Worm (Caenorhabditis elegans) whole organism, late embryonic: Measurements from ENCODE around the gene clec-173.

Source experiments
- C08G9.2 ChIP-seq: sonication (generic microtip); optimal IDR thresholded peaks from 2 replicates; lab custom pipeline; 2016; ENCODE audit warnings: mild to moderate bottlenecking, missing genetic modification characterization, moderate library complexity, missing compliant biosample characterization
- C38D4.7 ChIP-seq: fragments of 200-800 bp; sonication (Bioruptor generic); optimal IDR thresholded peaks from 2 replicates; lab custom pipeline; 2018; ENCODE audit warnings: mild to moderate bottlenecking, missing genetic modification characterization, moderate library complexity, missing compliant biosample characterization
- F13H6.1 ChIP-seq: sonication (generic microtip); optimal IDR thresholded peaks from 2 replicates; lab custom pipeline; 2016; ENCODE audit warnings: missing genetic modification characterization, missing compliant biosample characterization
- K02D7.2 ChIP-seq: sonication (generic microtip); optimal IDR thresholded peaks from 2 replicates; lab custom pipeline; 2017; ENCODE audit warnings: mild to moderate bottlenecking, missing genetic modification characterization, missing compliant biosample characterization
- Y22D7AL.16 ChIP-seq: sonication (generic microtip); optimal IDR thresholded peaks from 2 replicates; lab custom pipeline; 2016; ENCODE audit warnings: missing genetic modification characterization, missing compliant biosample characterization
- ama-1 ChIP-seq: fragments of 150-350 bp; optimal IDR thresholded peaks from 2 replicates; lab custom pipeline; 2014
- ceh-14 ChIP-seq: sonication (generic microtip); optimal IDR thresholded peaks from 2 replicates; lab custom pipeline; 2016; ENCODE audit warnings: missing genotype, missing genetic modification characterization, missing compliant biosample characterization
- ceh-18 ChIP-seq: sonication (generic microtip); optimal IDR thresholded peaks from 2 replicates; lab custom pipeline; 2016; ENCODE audit warnings: missing genetic modification characterization, missing compliant biosample characterization
- ceh-19 ChIP-seq: fragments of 200-800 bp; sonication (Bioruptor generic); optimal IDR thresholded peaks from 2 replicates; lab custom pipeline; 2018; ENCODE audit warnings: mild to moderate bottlenecking, missing genetic modification characterization, missing compliant biosample characterization
- ceh-22 ChIP-seq: sonication (generic microtip); optimal IDR thresholded peaks from 2 replicates; lab custom pipeline; 2017; ENCODE audit warnings: missing biosample characterization, missing genetic modification characterization
- ceh-31 ChIP-seq: sonication (generic microtip); optimal IDR thresholded peaks from 2 replicates; lab custom pipeline; 2016; ENCODE audit warnings: missing genetic modification characterization, missing compliant biosample characterization
- ceh-34 ChIP-seq: sonication (generic microtip); optimal IDR thresholded peaks from 2 replicates; lab custom pipeline; 2016; ENCODE audit warnings: mild to moderate bottlenecking, missing genetic modification characterization, missing compliant biosample characterization
- ceh-45 ChIP-seq: fragments of 200-800 bp; sonication (Bioruptor generic); IDR thresholded peaks from 2 replicates; pipeline ENCODE4 v1.3.6; 2022; ENCODE audit warnings: missing genetic modification reagents, missing genetic modification characterization, missing compliant biosample characterization
- ceh-6 ChIP-seq: fragments of 200-800 bp; sonication (Bioruptor generic); optimal IDR thresholded peaks from 2 replicates; lab custom pipeline; 2018; ENCODE audit warnings: mild to moderate bottlenecking, missing genetic modification characterization, missing compliant biosample characterization
- che-1 ChIP-seq: sonication (generic microtip); optimal IDR thresholded peaks from 2 replicates; lab custom pipeline; 2016; ENCODE audit warnings: mild to moderate bottlenecking, missing genetic modification characterization, missing compliant biosample characterization
- dve-1 ChIP-seq: sonication (generic microtip); optimal IDR thresholded peaks from 2 replicates; lab custom pipeline; 2017; ENCODE audit warnings: antibody characterized with exemption, mild to moderate bottlenecking, missing genetic modification characterization, missing compliant biosample characterization
- fax-1 ChIP-seq: sonication (generic microtip); optimal IDR thresholded peaks from 2 replicates; lab custom pipeline; 2016; ENCODE audit warnings: missing genotype, missing genetic modification characterization, missing compliant biosample characterization
- fkh-10 ChIP-seq: fragments of 150-350 bp; optimal IDR thresholded peaks from 2 replicates; lab custom pipeline; 2014; ENCODE audit warnings: missing biosample characterization, missing genetic modification reagents, missing genetic modification characterization
- gmeb-2 ChIP-seq: sonication (generic microtip); optimal IDR thresholded peaks from 2 replicates; lab custom pipeline; 2016; ENCODE audit warnings: missing genetic modification characterization, inconsistent platforms, missing compliant biosample characterization
- hlh-30 ChIP-seq: sonication (generic microtip); optimal IDR thresholded peaks from 2 replicates; lab custom pipeline; 2017; ENCODE audit warnings: antibody characterized with exemption, missing genetic modification characterization, missing compliant biosample characterization; ENCODE audit not compliant: insufficient read depth
- hlh-6 ChIP-seq: sonication (generic microtip); optimal IDR thresholded peaks from 2 replicates; lab custom pipeline; 2016; ENCODE audit warnings: missing genotype, missing genetic modification characterization, missing compliant biosample characterization
- hlh-8 ChIP-seq: sonication (generic microtip); optimal IDR thresholded peaks from 2 replicates; lab custom pipeline; 2016; ENCODE audit warnings: missing genotype, missing genetic modification characterization, missing compliant biosample characterization
- mec-3 ChIP-seq: sonication (generic microtip); optimal IDR thresholded peaks from 2 replicates; lab custom pipeline; 2016; ENCODE audit warnings: borderline replicate concordance, missing genetic modification characterization, missing compliant biosample characterization
- nhr-11 ChIP-seq: fragments of 150-350 bp; optimal IDR thresholded peaks from 2 replicates; lab custom pipeline; 2014; ENCODE audit warnings: missing biosample characterization, missing genetic modification characterization
- nhr-232 ChIP-seq: sonication (generic microtip); optimal IDR thresholded peaks from 2 replicates; lab custom pipeline; 2016; ENCODE audit warnings: missing genetic modification characterization, missing compliant biosample characterization
- odd-2 ChIP-seq: sonication (generic microtip); optimal IDR thresholded peaks from 2 replicates; lab custom pipeline; 2017; ENCODE audit warnings: antibody characterized with exemption, mild to moderate bottlenecking, missing genetic modification characterization, missing compliant biosample characterization
- pax-1 ChIP-seq: fragments of 150-350 bp; optimal IDR thresholded peaks from 2 replicates; lab custom pipeline; 2014; ENCODE audit warnings: missing biosample characterization, missing genetic modification characterization
- pha-2 ChIP-seq: sonication (generic microtip); optimal IDR thresholded peaks from 2 replicates; lab custom pipeline; 2017; ENCODE audit warnings: mild to moderate bottlenecking, missing genetic modification characterization, missing compliant biosample characterization
- pros-1 ChIP-seq: fragments of 150-350 bp; optimal IDR thresholded peaks from 2 replicates; lab custom pipeline; 2014; ENCODE audit warnings: missing biosample characterization, missing genetic modification reagents, missing genetic modification characterization
- rnt-1 ChIP-seq: sonication (generic microtip); optimal IDR thresholded peaks from 2 replicates; lab custom pipeline; 2016; ENCODE audit warnings: missing genetic modification characterization, missing compliant biosample characterization
- sox-2 ChIP-seq: fragments of 200-800 bp; sonication (Bioruptor generic); IDR thresholded peaks from 2 replicates; pipeline ENCODE4 v1.3.6; 2022; ENCODE audit warnings: missing genetic modification reagents, missing genetic modification characterization, missing compliant biosample characterization
- tbx-2 ChIP-seq: sonication (generic microtip); optimal IDR thresholded peaks from 2 replicates; lab custom pipeline; 2016; ENCODE audit warnings: missing genetic modification characterization, missing compliant biosample characterization
- tbx-7 ChIP-seq: sonication (generic microtip); optimal IDR thresholded peaks from 2 replicates; lab custom pipeline; 2016; ENCODE audit warnings: missing genotype, missing genetic modification characterization, missing compliant biosample characterization
- ttx-3 ChIP-seq: sonication (generic microtip); optimal IDR thresholded peaks from 2 replicates; lab custom pipeline; 2016; ENCODE audit warnings: missing genetic modification reagents, missing genetic modification characterization, missing compliant biosample characterization
- unc-3 ChIP-seq, 2 experiments: fragments of 200-800 bp in 1 of 2; sonication (Bioruptor generic) in 1 of 2; sonication (generic microtip) in 1 of 2; conservative IDR thresholded peaks in 1 of 2; optimal IDR thresholded peaks in 1 of 2; 2 replicates each; pipeline versions ENCODE4 v1.3.6 to Lab custom; 2016 to 2022; ENCODE audit warnings: missing compliant biosample characterization in 2 of 2, missing genetic modification characterization in 2 of 2, missing genetic modification reagents in 1 of 2
- unc-42 ChIP-seq: sonication (generic microtip); optimal IDR thresholded peaks from 2 replicates; lab custom pipeline; 2016; ENCODE audit warnings: missing genotype, missing genetic modification characterization, missing compliant biosample characterization
- zip-5 ChIP-seq: sonication (generic microtip); optimal IDR thresholded peaks from 2 replicates; lab custom pipeline; 2016; ENCODE audit warnings: missing genetic modification characterization, missing compliant biosample characterization

The clec-173 gene

ce11 chrIV:3273295-3273694 is 5.8 kb upstream of the clec-173 start, which contains the start of gene T26C12.3:
Gene T26C12.3, minus strand, starts transcription at chrIV:3273395.
- TF ChIP-seq dve-1 (no peak), nhr-232 (tag; lab: Kevin White, UChicago) (no peak), ceh-22 (tag; lab: Kevin White, UChicago) (no peak), odd-2 (tag; lab: Kevin White, UChicago) (no peak), zip-5 (tag; lab: Kevin White, UChicago) (no peak), C38D4.7 (GFP tag; lab: Kevin White, UChicago) (no peak), nhr-11 (no peak), che-1 (tag; lab: Kevin White, UChicago) (no peak), unc-42 (tag; lab: Kevin White, UChicago) (no peak), sox-2 (no peak), mec-3 (no peak)

DNA sequence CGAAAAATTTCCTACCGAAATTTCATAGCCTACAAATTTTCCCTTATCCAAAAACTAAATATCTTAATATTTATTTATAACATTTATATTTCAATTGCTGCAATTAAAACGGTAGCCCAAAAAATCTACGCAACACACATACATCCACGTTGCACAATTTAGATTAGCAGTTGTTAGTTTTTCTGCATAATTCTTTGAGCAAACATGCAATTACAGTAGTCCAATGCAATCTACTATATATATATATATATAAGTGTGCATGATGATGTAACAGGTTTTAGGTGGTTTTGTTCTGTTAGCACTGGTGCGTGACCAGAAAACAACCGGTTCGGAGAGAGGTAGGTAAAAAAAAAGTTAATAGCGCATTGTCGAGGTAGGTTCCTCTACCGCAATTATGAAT is 3.9 kb upstream of the clec-173 start:
- TF ChIP-seq pha-2 (tag; lab: Kevin White, UChicago), result no peak
- TF ChIP-seq C08G9.2 (tag; lab: Kevin White, UChicago), result no peak
- no peak for TF ChIP-seq pax-1 (tag; lab: Kevin White, UChicago)
- no peak for TF ChIP-seq ceh-18 (tag; lab: Kevin White, UChicago)
- TF ChIP-seq odd-2 (tag; lab: Kevin White, UChicago), result no peak
- TF ChIP-seq pros-1 (tag; lab: Kevin White, UChicago), result no peak
- no peak for TF ChIP-seq ceh-31 (tag; lab: Kevin White, UChicago)
- no peak for TF ChIP-seq tbx-2 (tag; lab: Kevin White, UChicago)
- no peak for TF ChIP-seq hlh-30 (tag; lab: Kevin White, UChicago)
- no peak for TF ChIP-seq che-1 (tag; lab: Kevin White, UChicago)
- no peak for TF ChIP-seq K02D7.2 (tag; lab: Kevin White, UChicago)
- TF ChIP-seq hlh-8 (tag; lab: Kevin White, UChicago), result no peak
- no peak for TF ChIP-seq ceh-6 (GFP tag; lab: Kevin White, UChicago)
- no peak for TF ChIP-seq tbx-7
- no peak for TF ChIP-seq ceh-19 (GFP tag; lab: Kevin White, UChicago)
- no peak for TF ChIP-seq ceh-45 (GFP tag; lab: Robert Waterston, UW)
- TF ChIP-seq gmeb-2, result no peak
- no peak for TF ChIP-seq Y22D7AL.16
- TF ChIP-seq zip-5 (tag; lab: Kevin White, UChicago), result no peak

ce11 chrIV:3266841-3267240 is 640 bp downstream of the clec-173 start:
- TF ChIP-seq ceh-14 (tag; lab: Kevin White, UChicago) (no peak), ama-1 (lab: Kevin White, UChicago) (no peak), rnt-1 (tag; lab: Kevin White, UChicago) (no peak), F13H6.1 (tag; lab: Kevin White, UChicago) (no peak), fax-1 (tag; lab: Kevin White, UChicago) (no peak), hlh-6 (tag; lab: Kevin White, UChicago) (no peak), unc-3 (GFP tag; conservative IDR thresholded peaks at IDR 0.05; lab: Robert Waterston, UW) (no peak), unc-3 (tag; optimal IDR thresholded peaks at IDR 0.05; lab: Kevin White, UChicago) (no peak), nhr-11 (no peak), K02D7.2 (tag; lab: Kevin White, UChicago) (no peak), ttx-3 (tag; lab: Kevin White, UChicago) (no peak), fkh-10 (GFP tag; lab: Kevin White, UChicago) (no peak), ceh-34 (tag; lab: Kevin White, UChicago) (no peak), tbx-2 (tag; lab: Kevin White, UChicago) (no peak), hlh-30 (tag; lab: Kevin White, UChicago) (no peak), pros-1 (tag; lab: Kevin White, UChicago) (no peak), pha-2 (tag; lab: Kevin White, UChicago) (no peak)
